Worm (Caenorhabditis elegans) whole organism, young adult: ENCODE measurements around the gene R09A8.9.

ENCODE experiments used
- B0035.1 ChIP-seq: sonication (generic microtip); optimal IDR thresholded peaks from 2 replicates; lab custom pipeline; 2016; ENCODE audit warnings: missing genetic modification characterization, mild to moderate bottlenecking, missing compliant biosample characterization, missing genotype, missing genetic modification reagents
- B0261.1 ChIP-seq: sonication (generic microtip); optimal IDR thresholded peaks from 2 replicates; lab custom pipeline; 2016; ENCODE audit warnings: mild to moderate bottlenecking, missing genetic modification characterization, moderate library complexity, missing compliant biosample characterization
- F22D6.2 ChIP-seq: sonication (generic microtip); optimal IDR thresholded peaks from 2 replicates; lab custom pipeline; 2016; ENCODE audit warnings: mild to moderate bottlenecking, missing genetic modification characterization, missing compliant biosample characterization
- F23B12.7 ChIP-seq: sonication (generic microtip); optimal IDR thresholded peaks from 2 replicates; lab custom pipeline; 2017; ENCODE audit warnings: missing genetic modification characterization, mild to moderate bottlenecking, missing compliant biosample characterization, antibody characterized with exemption, moderate library complexity; ENCODE audit not compliant: insufficient read depth
- T26A5.8 ChIP-seq: sonication (generic microtip); optimal IDR thresholded peaks from 2 replicates; lab custom pipeline; 2016; ENCODE audit warnings: missing genetic modification characterization, missing compliant biosample characterization
- Y53F4B.3 ChIP-seq: fragments of 200-800 bp; sonication (Bioruptor generic); IDR thresholded peaks from 2 replicates; pipeline ENCODE4 v1.3.6; 2022; ENCODE audit warnings: missing genetic modification reagents, missing genetic modification characterization, missing compliant biosample characterization
- Y53G8AR.9 ChIP-seq: fragments of 200-800 bp; sonication (Bioruptor generic); conservative IDR thresholded peaks from 2 replicates; pipeline ENCODE4 v1.3.6; 2022; ENCODE audit warnings: missing genetic modification reagents, missing genetic modification characterization, missing compliant biosample characterization
- ZK185.1 ChIP-seq: sonication (generic microtip); optimal IDR thresholded peaks from 2 replicates; lab custom pipeline; 2016; ENCODE audit warnings: mild to moderate bottlenecking, missing genetic modification characterization, missing compliant biosample characterization; ENCODE audit not compliant: poor library complexity, severe bottlenecking
- aptf-2 ChIP-seq: fragments of 200-800 bp; sonication (Bioruptor generic); conservative IDR thresholded peaks from 2 replicates; pipeline ENCODE4 v1.3.6; 2022; ENCODE audit warnings: missing genetic modification reagents, missing genetic modification characterization, missing compliant biosample characterization
- aptf-3 ChIP-seq: fragments of 200-800 bp; sonication (Bioruptor generic); IDR thresholded peaks from 2 replicates; pipeline ENCODE4 v1.3.6; 2022; ENCODE audit warnings: missing genetic modification characterization, missing compliant biosample characterization
- attf-5 ChIP-seq: fragments of 200-800 bp; sonication (Bioruptor generic); optimal IDR thresholded peaks from 2 replicates; lab custom pipeline; 2018; ENCODE audit warnings: mild to moderate bottlenecking, missing genetic modification characterization, missing compliant biosample characterization
- attf-6 ChIP-seq: fragments of 200-800 bp; sonication (Bioruptor generic); IDR thresholded peaks from 2 replicates; pipeline ENCODE4 v1.3.6; 2022; ENCODE audit warnings: missing genetic modification reagents, missing genetic modification characterization, missing compliant biosample characterization
- ceh-27 ChIP-seq: fragments of 200-800 bp; sonication (Bioruptor generic); optimal IDR thresholded peaks from 2 replicates; lab custom pipeline; 2018; ENCODE audit warnings: mild to moderate bottlenecking, missing genetic modification characterization, moderate library complexity, missing compliant biosample characterization
- ceh-79 ChIP-seq: sonication (generic microtip); optimal IDR thresholded peaks from 2 replicates; lab custom pipeline; 2017; ENCODE audit warnings: mild to moderate bottlenecking, missing genetic modification characterization, missing compliant biosample characterization
- die-1 ChIP-seq: sonication (generic microtip); optimal IDR thresholded peaks from 2 replicates; lab custom pipeline; 2016; ENCODE audit warnings: missing genotype, mild to moderate bottlenecking, missing genetic modification characterization, missing compliant biosample characterization
- dox-1 ChIP-seq: fragments of 200-800 bp; sonication (Bioruptor generic); IDR thresholded peaks from 2 replicates; pipeline ENCODE4 v1.3.6; 2022; ENCODE audit warnings: missing genetic modification reagents, missing genetic modification characterization, missing compliant biosample characterization
- dpff-1 ChIP-seq: sonication (generic microtip); optimal IDR thresholded peaks from 2 replicates; lab custom pipeline; 2017; ENCODE audit warnings: mild to moderate bottlenecking, missing genetic modification characterization, missing compliant biosample characterization
- efl-1 ChIP-seq: fragments of 150-350 bp; optimal IDR thresholded peaks from 2 replicates; lab custom pipeline; 2014; ENCODE audit warnings: missing biosample characterization, missing genetic modification reagents, missing genetic modification characterization
- ets-4 ChIP-seq: fragments of 200-800 bp; sonication (Bioruptor generic); optimal IDR thresholded peaks from 2 replicates; lab custom pipeline; 2018; ENCODE audit warnings: mild to moderate bottlenecking, missing genetic modification characterization, missing compliant biosample characterization
- hlh-12 ChIP-seq: sonication (generic microtip); optimal IDR thresholded peaks from 2 replicates; lab custom pipeline; 2016; ENCODE audit warnings: missing genetic modification characterization, missing compliant biosample characterization
- hmg-1.2 ChIP-seq: fragments of 200-800 bp; sonication (Bioruptor generic); IDR thresholded peaks from 2 replicates; pipeline ENCODE4 v1.3.6; 2022; ENCODE audit warnings: missing genetic modification reagents, missing genetic modification characterization, missing compliant biosample characterization
- hmg-20 ChIP-seq: fragments of 200-800 bp; sonication (Bioruptor generic); IDR thresholded peaks from 2 replicates; pipeline ENCODE4 v1.3.6; 2022; ENCODE audit warnings: missing genetic modification reagents, missing genetic modification characterization, missing compliant biosample characterization
- hsf-1 ChIP-seq: fragments of 200-800 bp; sonication (Bioruptor generic); IDR thresholded peaks from 2 replicates; pipeline ENCODE4 v1.3.6; 2022; ENCODE audit warnings: missing genetic modification reagents, missing genetic modification characterization, missing compliant biosample characterization
- lag-1 ChIP-seq: fragments of 200-800 bp; sonication (Bioruptor generic); IDR thresholded peaks from 2 replicates; pipeline ENCODE4 v1.3.6; 2022; ENCODE audit warnings: missing genetic modification reagents, missing genetic modification characterization, missing compliant biosample characterization
- let-607 ChIP-seq, 2 experiments: fragments of 200-800 bp in 1 of 2; sonication (Bioruptor generic) in 1 of 2; sonication (generic microtip) in 1 of 2; optimal IDR thresholded peaks; 2 replicates each; lab custom pipeline; 2016 to 2018; ENCODE audit warnings: mild to moderate bottlenecking in 2 of 2, missing compliant biosample characterization in 2 of 2, missing genetic modification characterization in 2 of 2, moderate library complexity in 2 of 2, missing genotype in 1 of 2
- lin-26 ChIP-seq: fragments of 200-800 bp; sonication (Bioruptor generic); IDR thresholded peaks from 2 replicates; pipeline ENCODE4 v1.3.6; 2022; ENCODE audit warnings: missing genetic modification reagents, missing genetic modification characterization, missing compliant biosample characterization
- lin-40 ChIP-seq: sonication (generic microtip); optimal IDR thresholded peaks from 2 replicates; lab custom pipeline; 2016; ENCODE audit warnings: missing genetic modification characterization, mild to moderate bottlenecking, missing compliant biosample characterization, missing genotype, missing genetic modification reagents
- lin-54 ChIP-seq: fragments of 200-800 bp; sonication (Bioruptor generic); optimal IDR thresholded peaks from 2 replicates; lab custom pipeline; 2018; ENCODE audit warnings: mild to moderate bottlenecking, missing genetic modification characterization, missing compliant biosample characterization
- madf-10 ChIP-seq: sonication (generic microtip); optimal IDR thresholded peaks from 2 replicates; lab custom pipeline; 2016; ENCODE audit warnings: mild to moderate bottlenecking, missing genetic modification characterization, missing compliant biosample characterization
- madf-3 ChIP-seq: fragments of 200-800 bp; sonication (Bioruptor generic); IDR thresholded peaks from 2 replicates; pipeline ENCODE4 v1.3.6; 2022; ENCODE audit warnings: missing genetic modification reagents, missing genetic modification characterization, missing compliant biosample characterization
- mel-28 ChIP-seq: sonication (generic microtip); optimal IDR thresholded peaks from 2 replicates; lab custom pipeline; 2016; ENCODE audit warnings: borderline replicate concordance, mild to moderate bottlenecking, missing genetic modification characterization, missing compliant biosample characterization
- nfya-1 ChIP-seq: sonication (generic microtip); optimal IDR thresholded peaks from 2 replicates; lab custom pipeline; 2017; ENCODE audit warnings: antibody characterized with exemption, missing compliant biosample characterization, missing genetic modification characterization, borderline replicate concordance; ENCODE audit not compliant: insufficient read depth
- nfya-2 ChIP-seq: fragments of 200-800 bp; sonication (Bioruptor generic); IDR thresholded peaks from 2 replicates; pipeline ENCODE4 v1.3.6; 2022; ENCODE audit warnings: missing genetic modification reagents, missing genetic modification characterization, missing compliant biosample characterization
- nhr-120 ChIP-seq: fragments of 200-800 bp; sonication (Bioruptor generic); IDR thresholded peaks from 2 replicates; pipeline ENCODE4 v1.3.6; 2022; ENCODE audit warnings: missing genetic modification characterization, missing compliant biosample characterization
- nhr-27 ChIP-seq: fragments of 200-800 bp; sonication (Bioruptor generic); optimal IDR thresholded peaks from 2 replicates; lab custom pipeline; 2018; ENCODE audit warnings: mild to moderate bottlenecking, missing genetic modification characterization, moderate library complexity, missing compliant biosample characterization
- rpc-1 ChIP-seq, 2 experiments: fragments of 150-350 bp in 1 of 2; sonication (generic microtip) in 1 of 2; optimal IDR thresholded peaks; 2 replicates each; lab custom pipeline; 2014 to 2018; ENCODE audit warnings: missing biosample characterization in 1 of 2, missing genetic modification characterization in 1 of 2, missing genetic modification reagents in 1 of 2, missing genotype in 1 of 2
- sdz-38 ChIP-seq: sonication (generic microtip); optimal IDR thresholded peaks from 2 replicates; lab custom pipeline; 2016; ENCODE audit warnings: missing genotype, missing genetic modification characterization, missing compliant biosample characterization
- snpc-1.1 ChIP-seq: sonication (generic microtip); optimal IDR thresholded peaks from 2 replicates; lab custom pipeline; 2017; ENCODE audit warnings: missing genetic modification characterization, mild to moderate bottlenecking, missing compliant biosample characterization, antibody characterized with exemption, moderate library complexity, missing genotype, missing genetic modification reagents; ENCODE audit not compliant: insufficient read depth
- sptf-2 ChIP-seq: fragments of 200-800 bp; sonication (Bioruptor generic); optimal IDR thresholded peaks from 2 replicates; lab custom pipeline; 2018; ENCODE audit warnings: mild to moderate bottlenecking, missing genetic modification characterization, missing compliant biosample characterization
- tlf-1 ChIP-seq: fragments of 200-800 bp; sonication (Bioruptor generic); optimal IDR thresholded peaks from 2 replicates; lab custom pipeline; 2018; ENCODE audit warnings: mild to moderate bottlenecking, missing genetic modification characterization, missing compliant biosample characterization
- xnd-1 ChIP-seq: sonication (generic microtip); optimal IDR thresholded peaks from 2 replicates; lab custom pipeline; 2016; ENCODE audit warnings: missing genotype, missing genetic modification reagents, missing genetic modification characterization, missing compliant biosample characterization
- zfh-2 ChIP-seq: fragments of 200-800 bp; sonication (Bioruptor generic); conservative IDR thresholded peaks from 2 replicates; pipeline ENCODE4 v1.3.6; 2022; ENCODE audit warnings: missing genetic modification reagents, missing genetic modification characterization, missing compliant biosample characterization
- ztf-26 ChIP-seq: sonication (generic microtip); optimal IDR thresholded peaks from 2 replicates; lab custom pipeline; 2017; ENCODE audit warnings: missing genetic modification characterization, missing compliant biosample characterization
- ztf-28 ChIP-seq: fragments of 200-800 bp; sonication (Bioruptor generic); IDR thresholded peaks from 2 replicates; pipeline ENCODE4 v1.3.6; 2022; ENCODE audit warnings: missing genetic modification reagents, missing genetic modification characterization, missing compliant biosample characterization
- ztf-6 ChIP-seq: fragments of 200-800 bp; sonication (Bioruptor generic); IDR thresholded peaks from 2 replicates; pipeline ENCODE4 v1.3.6; 2022; ENCODE audit warnings: missing genetic modification reagents, missing genetic modification characterization, missing compliant biosample characterization

The R09A8.9 gene

ce11 chrX:12603322-12603984 lies at the start of gene R09A8.9, which contains the start of gene T24D5.6:
Gene R09A8.9, plus strand, starts transcription at chrX:12603934.
Gene T24D5.6, plus strand, starts transcription at chrX:12603622.
- TF ChIP-seq B0261.1 (no peak), ceh-27 (GFP tag; lab: Kevin White, UChicago) (no peak), ztf-28 (no peak), attf-6 (GFP tag; lab: Robert Waterston, UW) (no peak), F22D6.2 (tag; lab: Kevin White, UChicago) (no peak), hmg-1.2 (GFP tag; lab: Robert Waterston, UW) (no peak), xnd-1 (no peak), sdz-38 (tag; lab: Kevin White, UChicago) (no peak), let-607 (tag; optimal IDR thresholded peaks at IDR 0.05; lab: Kevin White, UChicago) (no peak), lin-40 (tag; lab: Kevin White, UChicago) (no peak), lin-26 (GFP tag; lab: Robert Waterston, UW) (no peak), sptf-2 (no peak), nfya-2 (GFP tag; lab: Robert Waterston, UW) (no peak)

DNA sequence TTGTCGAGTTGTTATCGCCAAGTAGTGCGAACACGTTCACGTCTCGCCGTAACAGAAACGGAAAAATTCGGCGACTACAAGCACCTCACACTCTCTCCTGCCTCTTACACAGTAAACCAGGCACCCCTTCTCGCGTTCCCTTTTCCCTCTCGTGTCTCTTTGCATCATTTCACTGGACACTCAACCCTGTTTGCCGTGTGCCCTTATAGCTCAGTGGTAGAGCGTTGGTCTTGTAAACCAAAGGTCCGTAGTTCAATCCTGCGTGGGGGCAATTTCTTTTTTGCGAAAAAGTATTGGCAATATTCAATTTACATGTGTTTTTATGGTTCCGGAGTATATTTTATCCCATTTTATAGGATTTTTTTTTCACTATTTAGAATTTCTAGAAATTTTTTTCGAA lies 40.1 kb upstream of the R09A8.9 start:
- peak; percentile 76 for TF ChIP-seq ets-4 (GFP tag; lab: Kevin White, UChicago)
- TF ChIP-seq sdz-38 (tag; lab: Kevin White, UChicago), result peak; percentile 58
- TF ChIP-seq dpff-1 (tag; lab: Kevin White, UChicago), result peak; percentile 51
- peak; percentile 75 for TF ChIP-seq F23B12.7 (tag; lab: Kevin White, UChicago)
- peak; percentile 78 for TF ChIP-seq hlh-12 (tag; lab: Kevin White, UChicago)
- TF ChIP-seq madf-3, result peak; percentile 82
- no peak for TF ChIP-seq lin-54
- TF ChIP-seq lag-1 (GFP tag; lab: Robert Waterston, UW), result no peak
- TF ChIP-seq dox-1 (GFP tag; lab: Robert Waterston, UW), result no peak; the same call in 1 of the 2 replicates
- peak; percentile 55 for TF ChIP-seq T26A5.8 (tag; lab: Kevin White, UChicago)
- TF ChIP-seq attf-5 (GFP tag; lab: Kevin White, UChicago), result peak; percentile 67
- no peak; the same call in 1 of the 2 replicates for TF ChIP-seq aptf-3 (GFP tag; lab: Robert Waterston, UW)
- peak; percentile 96 for TF ChIP-seq die-1 (tag; lab: Kevin White, UChicago)
- peak; percentile 98 for TF ChIP-seq rpc-1 (optimal IDR thresholded peaks at IDR 0.05; lab: Kevin White, UChicago)
- peak; percentile 98 for TF ChIP-seq rpc-1 (tag; optimal IDR thresholded peaks at IDR 0.05; lab: Kevin White, UChicago)
- TF ChIP-seq zfh-2 (GFP tag; lab: Robert Waterston, UW), result no peak
- TF ChIP-seq hsf-1 (GFP tag; lab: Robert Waterston, UW), result peak; percentile 71
- peak; percentile 88 for TF ChIP-seq hmg-1.2 (GFP tag; lab: Robert Waterston, UW)
- TF ChIP-seq efl-1 (GFP tag; lab: Kevin White, UChicago), result no peak
- no peak; the same call in 1 of the 2 replicates for TF ChIP-seq nhr-120 (GFP tag; lab: Robert Waterston, UW)
- TF ChIP-seq Y53G8AR.9 (GFP tag; lab: Robert Waterston, UW), result peak; percentile 72; the same call in 1 of the 2 replicates
- TF ChIP-seq xnd-1, result no peak
- peak; percentile 45 for TF ChIP-seq ceh-79 (tag; lab: Kevin White, UChicago)
- TF ChIP-seq hmg-20 (GFP tag; lab: Robert Waterston, UW), result peak; percentile 86; the same call in 1 of the 2 replicates
- TF ChIP-seq ZK185.1 (tag; lab: Kevin White, UChicago), result peak; percentile 88
- TF ChIP-seq mel-28 (tag; lab: Kevin White, UChicago), result peak; percentile 50
- peak; percentile 26 for TF ChIP-seq tlf-1 (GFP tag; lab: Kevin White, UChicago)
- no peak for TF ChIP-seq aptf-2 (GFP tag; lab: Robert Waterston, UW)
- TF ChIP-seq nhr-27, result peak; percentile 60
- TF ChIP-seq madf-10 (tag; lab: Kevin White, UChicago), result peak; percentile 76
- no peak for TF ChIP-seq nfya-1 (tag; lab: Kevin White, UChicago)
- peak; percentile 82 for TF ChIP-seq snpc-1.1 (tag; lab: Kevin White, UChicago)
- TF ChIP-seq B0035.1, result peak; percentile 63
- peak; percentile 51; the same call in 1 of the 2 replicates for TF ChIP-seq Y53F4B.3
- TF ChIP-seq ztf-26 (tag; lab: Kevin White, UChicago), result no peak
- peak; percentile 81 for TF ChIP-seq ztf-6 (GFP tag; lab: Robert Waterston, UW)
